Worm (Caenorhabditis elegans) whole organism, L4/young adult: Measurements from ENCODE around the gene ZK792.1.

ENCODE experiments used
- W03F9.2 ChIP-seq: fragments of 150-350 bp; optimal IDR thresholded peaks from 2 replicates; lab custom pipeline; 2014; ENCODE audit warnings: missing biosample characterization, missing genetic modification characterization
- him-1 ChIP-seq: sonication (generic microtip); optimal IDR thresholded peaks from 2 replicates; lab custom pipeline; 2016; ENCODE audit warnings: missing genotype, missing genetic modification reagents, missing genetic modification characterization, missing compliant biosample characterization

DNA sequence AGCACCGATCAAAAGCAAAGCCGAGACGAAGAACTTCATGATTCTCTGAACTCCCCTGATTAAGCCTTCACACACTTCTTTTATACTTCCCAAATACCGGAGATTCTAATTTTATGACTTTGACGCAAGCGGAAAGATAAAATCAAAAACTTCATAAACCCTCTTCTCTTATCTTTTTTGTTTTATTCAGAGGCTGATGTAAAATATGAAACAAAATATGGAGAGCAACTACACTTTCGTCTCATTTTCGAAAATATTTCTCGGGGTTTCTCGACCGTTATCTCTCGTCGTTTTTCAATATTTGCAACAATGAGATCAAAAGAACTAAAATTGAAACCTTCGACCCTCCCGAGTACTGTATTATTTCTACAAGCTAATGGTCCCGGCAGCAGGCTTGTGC is 36.6 kb upstream of the ZK792.1 start, which contains the start of gene lys-4:
- no peak for TF ChIP-seq him-1
- TF ChIP-seq W03F9.2 (tag; lab: Kevin White, UChicago): no peak
